Fruit fly (Drosophila melanogaster): ENCODE measurements around the gene CG13599.

The CG13599 gene

DNA sequence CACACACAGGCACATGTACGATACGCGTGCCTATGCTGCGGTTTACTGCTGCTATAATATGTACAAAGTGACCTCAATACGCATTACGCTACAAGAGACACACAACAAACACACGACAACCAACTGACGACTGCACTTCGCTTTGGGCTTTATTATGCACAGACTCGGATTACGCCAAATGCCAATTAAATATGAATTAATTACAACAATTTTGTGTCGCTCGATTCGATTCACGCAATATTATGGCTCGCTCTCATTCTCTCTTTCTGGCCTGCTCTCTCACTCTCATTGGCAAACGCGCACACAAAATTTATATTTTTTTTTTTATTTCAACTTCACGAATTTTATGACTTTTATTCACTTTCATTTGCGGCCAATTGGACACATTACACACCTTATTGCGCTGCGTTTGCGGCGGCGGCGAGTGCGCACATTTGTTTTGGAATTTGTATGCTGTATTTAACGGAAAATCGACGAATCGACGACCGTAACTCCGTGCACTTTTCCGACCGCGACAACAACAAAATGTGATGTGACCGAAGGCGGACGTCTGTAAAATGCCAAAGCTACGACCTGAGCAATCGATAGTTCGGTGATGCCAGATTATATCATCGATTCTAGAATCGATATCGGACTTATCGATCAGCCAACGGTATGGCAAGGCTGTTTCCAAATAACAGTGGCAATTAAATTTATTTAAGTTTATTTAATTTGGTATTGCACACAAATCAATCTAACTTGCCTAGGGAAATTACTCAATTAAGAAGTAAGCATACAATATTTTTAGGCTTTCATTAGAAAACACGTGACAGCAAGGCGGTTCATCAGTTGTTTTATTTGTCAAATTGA is 8.7 kb upstream of the CG13599 start, which contains the start of the genes sba and CG31141 (continued):
- TF ChIP-seq CG4360 (GFP tag; IDR thresholded peaks at IDR 0.05) (peak; percentile 96), zen2 (GFP tag; IDR thresholded peaks at IDR 0.05; ENCODE audit: partially characterized antibody) (peak; percentile 86), Lpt (GFP tag; optimal IDR thresholded peaks at IDR 0.05) (no peak), yki (optimal IDR thresholded peaks at IDR 0.05) (no peak), gfzf (GFP tag; optimal IDR thresholded peaks at IDR 0.05) (peak; percentile 88), cwo (GFP tag; optimal IDR thresholded peaks at IDR 0.05) (no peak), nerfin-2 (GFP tag; IDR thresholded peaks at IDR 0.05; ENCODE audit: partially characterized antibody) (peak; percentile 88), CG13424 (tag; optimal IDR thresholded peaks at IDR 0.05) (no peak), CG6765 (GFP tag; optimal IDR thresholded peaks at IDR 0.05) (peak; percentile 28), CG33557 (GFP tag; optimal IDR thresholded peaks at IDR 0.05) (no peak), CG1233 (GFP tag; optimal IDR thresholded peaks at IDR 0.05) (no peak), CG10147 (GFP tag; optimal IDR thresholded peaks at IDR 0.05) (peak; percentile 45), hb (GFP tag; IDR thresholded peaks at IDR 0.05; ENCODE audit: partially characterized antibody) (peak; percentile 88), ssp (GFP tag; IDR thresholded peaks at IDR 0.05) (no peak), pzg (GFP tag; optimal IDR thresholded peaks at IDR 0.05) (peak; percentile 98), klu (GFP tag; IDR thresholded peaks at IDR 0.05) (no peak), CG9727 (GFP tag; optimal IDR thresholded peaks at IDR 0.05) (no peak), Ptx1 (GFP tag; IDR thresholded peaks at IDR 0.05) (no peak), sna (GFP tag; IDR thresholded peaks at IDR 0.05; ENCODE audit: partially characterized antibody) (peak; percentile 73), CG1647 (GFP tag; optimal IDR thresholded peaks at IDR 0.05) (no peak), CG7556 (GFP tag; optimal IDR thresholded peaks at IDR 0.05) (peak; percentile 11), stwl (tag; optimal IDR thresholded peaks at IDR 0.05) (peak; percentile 85), CG34376 (GFP tag; optimal IDR thresholded peaks at IDR 0.05) (no peak), CG12744 (GFP tag; optimal IDR thresholded peaks at IDR 0.05) (no peak), jumu (GFP tag; optimal IDR thresholded peaks at IDR 0.05) (no peak), CG17361 (GFP tag; IDR thresholded peaks at IDR 0.05) (0 out of 3 replicates have a peak, but pooled peaks have one; percentile 7), CG14014 (GFP tag; IDR thresholded peaks at IDR 0.05) (no peak), schlank (tag; optimal IDR thresholded peaks at IDR 0.05) (peak; percentile 2), ab (GFP tag; optimal IDR thresholded peaks at IDR 0.05) (no peak), CG6654 (GFP tag; optimal IDR thresholded peaks at IDR 0.05) (no peak), CG10321 (GFP tag; IDR thresholded peaks at IDR 0.05) (no peak), CG9797 (GFP tag; optimal IDR thresholded peaks at IDR 0.05) (peak; percentile 76), Oli (tag; optimal IDR thresholded peaks at IDR 0.05) (peak; percentile 8), cg (GFP tag; optimal IDR thresholded peaks at IDR 0.05) (peak; percentile 75), Eip74EF (GFP tag; optimal IDR thresholded peaks at IDR 0.05) (peak in 1 of 2 experiments; percentile 27), Vsx1 (GFP tag; optimal IDR thresholded peaks at IDR 0.05) (no peak), Dref (GFP tag; IDR thresholded peaks at IDR 0.05) (peak; percentile 100), CG10209 (GFP tag; optimal IDR thresholded peaks at IDR 0.05) (no peak), Side (GFP tag; optimal IDR thresholded peaks at IDR 0.05) (no peak), CG9437 (GFP tag; optimal IDR thresholded peaks at IDR 0.05) (peak; percentile 13), MESR4 (GFP tag; optimal IDR thresholded peaks at IDR 0.05) (peak; percentile 71), CG31365 (tag; optimal IDR thresholded peaks at IDR 0.05) (no peak), CG2129 (GFP tag; IDR thresholded peaks at IDR 0.05; ENCODE audit: partially characterized antibody) (peak; percentile 55; the same call in 1 of the 2 replicates), CG11695 (GFP tag; IDR thresholded peaks at IDR 0.05) (no peak), ftz-f1 (GFP tag; optimal IDR thresholded peaks at IDR 0.05) (no peak), sd (tag; optimal IDR thresholded peaks at IDR 0.05) (peak; percentile 52), Jarid2 (GFP tag; optimal IDR thresholded peaks at IDR 0.05) (peak; percentile 90), Dad (GFP tag; optimal IDR thresholded peaks at IDR 0.05) (peak; percentile 24)
